Fruit fly (Drosophila melanogaster) Kc167 (cell line): ENCODE measurements around the gene CG3679.

Source experiments
- h ChIP-seq: fragments of >200 bp; optimal IDR thresholded peaks from 3 replicates; lab custom pipeline; 2018; ENCODE audit warnings: missing external identifiers
- psq ChIP-seq: fragments of >200 bp; optimal IDR thresholded peaks from 2 replicates; lab custom pipeline; 2017; ENCODE audit warnings: missing external identifiers
- ttk ChIP-seq: sonication (Bioruptor generic); optimal IDR thresholded peaks from 2 replicates; lab custom pipeline; 2017; ENCODE audit warnings: missing external identifiers

dm6 chrX:16288999-16289398 lies 14.7 kb upstream of the CG3679 start:
- TF ChIP-seq psq (no peak), h (lab: Kevin White, UChicago) (no peak), ttk (lab: Kevin White, UChicago) (no peak)
